Worm (Caenorhabditis elegans) whole organism, mixed stage, embryonic: ENCODE results near the gene srw-67.

Source experiments
- blmp-1 ChIP-seq: fragments of 150-350 bp; optimal IDR thresholded peaks from 2 replicates; lab custom pipeline; 2014; ENCODE audit warnings: missing biosample characterization, missing genetic modification characterization
- hlh-1 ChIP-seq: fragments of 150-350 bp; optimal IDR thresholded peaks from 2 replicates; lab custom pipeline; 2014; ENCODE audit warnings: missing biosample characterization, missing genetic modification reagents, missing genetic modification characterization
- mep-1 ChIP-seq: fragments of 150-350 bp; optimal IDR thresholded peaks from 2 replicates; lab custom pipeline; 2017; ENCODE audit warnings: missing biosample characterization, missing genetic modification reagents, missing genetic modification characterization, inconsistent platforms
- mls-2 ChIP-seq: sonication (generic microtip); optimal IDR thresholded peaks from 2 replicates; lab custom pipeline; 2016; ENCODE audit warnings: mild to moderate bottlenecking, missing genetic modification characterization, moderate library complexity, missing compliant biosample characterization
- nhr-237 ChIP-seq: fragments of 150-350 bp; optimal IDR thresholded peaks from 2 replicates; lab custom pipeline; 2014; ENCODE audit warnings: missing biosample characterization, missing genetic modification characterization
- pha-4 ChIP-seq: fragments of 150-350 bp; optimal IDR thresholded peaks from 2 replicates; lab custom pipeline; 2018; ENCODE audit warnings: missing biosample characterization, missing genetic modification reagents, missing genetic modification characterization
- snpc-4 ChIP-seq: fragments of 150-350 bp; optimal IDR thresholded peaks from 2 replicates; lab custom pipeline; 2014; ENCODE audit warnings: missing biosample characterization, missing genetic modification characterization
- unc-62 ChIP-seq: fragments of 150-350 bp; optimal IDR thresholded peaks from 2 replicates; lab custom pipeline; 2014; ENCODE audit warnings: missing biosample characterization, missing genetic modification reagents, missing genetic modification characterization

ce11 chrV:7413107-7413774, 4.2 kb upstream of the srw-67 start, which contains the start of gene F18E3.11:
- TF ChIP-seq unc-62 (GFP tag; lab: Kevin White, UChicago) = no peak
- TF ChIP-seq mls-2 (tag; lab: Kevin White, UChicago) = no peak
- no peak for TF ChIP-seq hlh-1 (tag; lab: Kevin White, UChicago)
- no peak for TF ChIP-seq mep-1 (tag; lab: Kevin White, UChicago)
- no peak for TF ChIP-seq snpc-4 (tag; lab: Kevin White, UChicago)
- TF ChIP-seq pha-4 = no peak
- TF ChIP-seq blmp-1 (tag; lab: Kevin White, UChicago) = no peak
- no peak for TF ChIP-seq nhr-237 (tag; lab: Kevin White, UChicago)
